Worm (Caenorhabditis elegans): ENCODE results near the gene T02E9.5.

- TF ChIP-seq tbx-2 (tag; optimal IDR thresholded peaks at IDR 0.05) (no peak), rnt-1 (tag; optimal IDR thresholded peaks at IDR 0.05) (no peak), fkh-10 (GFP tag; optimal IDR thresholded peaks at IDR 0.05) (no peak), ama-1 (optimal IDR thresholded peaks at IDR 0.05) (no peak), elt-2 (tag; optimal IDR thresholded peaks at IDR 0.05) (no peak), ceh-14 (tag; optimal IDR thresholded peaks at IDR 0.05) (no peak), lin-11 (tag; optimal IDR thresholded peaks at IDR 0.05) (no peak), pqm-1 (tag; optimal IDR thresholded peaks at IDR 0.05) (no peak), hlh-30 (tag; optimal IDR thresholded peaks at IDR 0.05; ENCODE audit: insufficient read depth) (no peak), ceh-18 (tag; optimal IDR thresholded peaks at IDR 0.05) (no peak), pat-9 (tag; optimal IDR thresholded peaks at IDR 0.05) (no peak), unc-55 (GFP tag; optimal IDR thresholded peaks at IDR 0.05) (no peak), T23F11.4 (GFP tag; optimal IDR thresholded peaks at IDR 0.05) (no peak)
Measured at ce11 chrV:11316801-11317200, 25.2 kb upstream of the T02E9.5 start, which contains the start of gene cutl-18.

Measured in whole organism, late embryonic.